Fruit fly (Drosophila melanogaster): ENCODE results near the gene CG13065.

The CG13065 gene

DNA sequence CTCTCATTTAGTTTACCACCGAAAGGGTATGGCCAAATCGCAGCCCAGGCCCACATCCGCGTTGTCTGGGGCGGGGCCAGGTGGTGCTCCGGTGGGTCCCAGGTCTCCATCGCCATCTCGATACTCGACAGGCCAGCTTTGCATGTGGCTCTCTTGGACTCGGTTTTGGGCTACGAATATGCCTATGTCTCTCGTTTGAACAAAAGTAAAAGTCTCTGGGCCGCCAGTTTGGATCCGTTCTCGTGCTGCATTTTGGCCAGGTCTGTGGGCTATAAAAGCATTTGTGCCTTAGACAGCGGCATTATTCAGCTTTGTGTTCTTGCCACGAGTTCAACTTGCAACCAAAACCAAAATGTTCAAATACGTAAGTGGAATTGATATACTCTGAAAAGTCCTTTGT, at the start of gene CG13065:
Gene CG13065, plus strand, starts transcription at position 301 of the 400 bp plus-strand sequence.
- no peak for TF ChIP-seq Myc (optimal IDR thresholded peaks at IDR 0.05)
- TF ChIP-seq h (optimal IDR thresholded peaks at IDR 0.05) = no peak
- TF ChIP-seq insv (optimal IDR thresholded peaks at IDR 0.05) = no peak
- no peak for TF ChIP-seq ttk (optimal IDR thresholded peaks at IDR 0.05)
- TF ChIP-seq Sin3A (optimal IDR thresholded peaks at IDR 0.05) = no peak
- no peak for TF ChIP-seq psq (optimal IDR thresholded peaks at IDR 0.05)

DNA sequence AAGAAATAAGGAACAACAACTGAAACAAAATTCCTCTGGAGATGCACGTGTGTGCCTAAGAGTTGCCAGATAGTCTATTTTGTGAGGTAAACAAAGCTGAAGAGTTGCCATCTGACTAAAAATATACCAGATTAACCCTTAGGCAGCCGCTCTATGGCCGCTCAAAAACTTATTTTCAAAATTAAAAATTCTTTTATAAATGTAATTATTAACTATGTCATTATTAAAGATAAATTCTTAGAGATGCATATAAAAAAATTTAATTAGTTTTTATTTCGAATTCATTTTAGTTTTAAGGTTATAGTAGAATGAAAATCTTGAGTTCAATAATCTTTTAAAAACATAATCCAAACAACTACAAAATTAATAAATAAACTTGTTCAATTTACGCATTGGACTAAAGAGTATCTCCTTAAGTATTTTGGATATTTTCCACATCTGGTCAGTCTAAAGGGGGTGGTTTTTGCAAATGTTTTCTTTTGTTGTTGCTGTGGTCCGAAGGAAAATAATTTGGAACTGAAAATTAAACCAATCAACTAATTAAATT, 48.5 kb upstream of the CG13065 start, which contains the start of gene Tmx3:
Gene Tmx3, plus strand, starts transcription at position 442 of the 547 bp plus-strand sequence.
- TF ChIP-seq ttk (optimal IDR thresholded peaks at IDR 0.05) (no peak), insv (optimal IDR thresholded peaks at IDR 0.05) (no peak), Sin3A (optimal IDR thresholded peaks at IDR 0.05) (no peak), Myc (optimal IDR thresholded peaks at IDR 0.05) (no peak), psq (optimal IDR thresholded peaks at IDR 0.05) (no peak), h (optimal IDR thresholded peaks at IDR 0.05) (no peak)

DNA sequence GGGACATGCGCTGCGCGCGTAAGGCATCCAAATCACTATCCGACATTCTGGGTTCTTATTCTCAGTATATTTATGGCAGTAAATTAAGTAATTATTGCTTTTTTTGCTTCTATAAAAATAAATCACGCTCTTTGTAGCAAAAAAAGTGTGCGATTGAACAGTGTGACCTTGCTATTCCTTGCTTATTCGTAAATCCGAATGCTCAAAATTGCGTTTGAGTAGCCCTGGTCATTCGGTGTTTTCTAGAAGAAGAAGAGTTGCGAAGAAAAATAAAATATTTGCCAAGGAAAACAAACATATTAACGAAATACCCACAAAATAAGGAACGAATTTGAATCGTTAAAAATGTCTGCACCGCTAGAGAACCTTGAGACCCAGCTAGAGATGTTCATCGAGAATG, 45.4 kb upstream of the CG13065 start, which contains the start of the genes PDCD-5 and MED10:
Gene PDCD-5, minus strand, starts transcription at position 182 of the 400 bp plus-strand sequence.
Gene MED10, plus strand, starts transcription at position 228 of the 400 bp plus-strand sequence.
- TF ChIP-seq insv (optimal IDR thresholded peaks at IDR 0.05) = no peak
- TF ChIP-seq ttk (optimal IDR thresholded peaks at IDR 0.05) = no peak
- no peak for TF ChIP-seq Myc (optimal IDR thresholded peaks at IDR 0.05)
- TF ChIP-seq psq (optimal IDR thresholded peaks at IDR 0.05) = no peak
- TF ChIP-seq h (optimal IDR thresholded peaks at IDR 0.05) = no peak
- no peak for TF ChIP-seq Sin3A (optimal IDR thresholded peaks at IDR 0.05)

DNA sequence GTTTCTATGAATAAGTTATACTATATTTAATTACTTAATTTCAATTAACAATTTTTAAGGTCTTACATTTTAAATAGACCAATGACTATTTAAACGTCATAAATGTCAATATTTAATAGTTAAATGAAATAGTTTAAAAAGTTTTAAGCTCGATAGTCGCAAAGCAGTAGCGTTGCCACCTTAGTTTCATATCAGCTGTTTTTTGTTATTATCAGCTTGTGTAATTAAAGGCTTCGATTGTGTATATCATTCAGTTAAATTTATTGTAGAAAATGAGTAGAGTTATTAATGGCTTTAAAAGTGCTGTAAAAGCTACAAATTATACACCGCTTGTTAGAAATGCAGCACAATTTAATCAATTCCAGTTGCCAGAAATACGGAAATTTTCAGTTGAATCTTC, 44.3 kb upstream of the CG13065 start, which contains the start of gene Hsc20:
Gene Hsc20, plus strand, starts transcription at position 204 of the 400 bp plus-strand sequence.
- TF ChIP-seq insv (optimal IDR thresholded peaks at IDR 0.05) = no peak
- TF ChIP-seq h (optimal IDR thresholded peaks at IDR 0.05) = no peak
- TF ChIP-seq Myc (optimal IDR thresholded peaks at IDR 0.05) = no peak
- no peak for TF ChIP-seq Sin3A (optimal IDR thresholded peaks at IDR 0.05)
- TF ChIP-seq psq (optimal IDR thresholded peaks at IDR 0.05) = no peak
- no peak for TF ChIP-seq ttk (optimal IDR thresholded peaks at IDR 0.05)

DNA sequence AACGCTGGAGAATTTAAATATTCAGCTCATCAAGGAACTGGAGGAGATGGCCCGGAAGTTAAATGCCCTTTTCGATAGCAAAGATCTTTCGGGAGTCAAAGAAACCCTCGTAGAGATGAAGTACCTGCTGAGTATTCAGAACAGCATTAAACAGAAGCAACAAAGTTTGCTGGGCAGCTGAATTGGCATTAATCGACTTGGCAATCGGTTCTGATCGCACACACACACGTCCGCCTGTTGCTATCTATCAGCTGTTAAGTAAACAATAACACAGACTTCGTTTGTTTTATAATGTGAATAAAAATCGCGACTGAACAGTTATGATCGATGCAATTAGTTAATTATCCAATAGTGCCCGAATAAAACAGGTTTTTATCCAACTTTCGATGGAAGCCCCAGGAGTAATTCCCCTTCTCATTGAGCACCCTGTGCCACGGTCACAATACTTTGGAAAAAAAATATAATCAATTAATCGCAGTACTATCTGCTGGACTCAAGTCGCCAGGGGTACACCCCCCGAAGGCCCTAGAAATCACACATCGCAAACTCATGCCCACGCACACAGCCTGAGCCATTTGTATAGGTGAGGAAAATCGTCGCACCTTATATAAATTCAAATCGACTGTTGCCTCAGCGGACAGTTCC, 43.3 kb upstream of the CG13065 start:
- no peak for TF ChIP-seq insv (optimal IDR thresholded peaks at IDR 0.05)

DNA sequence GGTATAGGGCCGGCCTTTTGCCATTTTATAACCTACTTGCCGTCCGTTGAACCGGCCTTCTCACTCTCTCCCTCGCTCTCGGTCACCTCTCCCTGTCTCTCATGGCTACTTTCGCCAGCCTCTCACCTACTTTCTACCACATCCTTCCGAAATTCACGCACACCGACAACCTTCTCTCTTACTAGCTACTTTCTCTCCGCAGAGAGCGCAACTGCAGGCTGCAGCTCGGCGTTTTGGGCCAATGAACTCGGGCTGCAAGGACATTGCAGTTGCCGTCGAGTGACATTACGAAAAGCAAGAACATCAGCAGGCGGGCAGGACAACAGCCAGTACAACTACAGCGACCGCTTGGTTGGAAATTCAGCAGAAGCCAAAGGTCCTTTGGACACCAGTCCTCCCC, 35.9 kb upstream of the CG13065 start:
- TF ChIP-seq Sin3A (optimal IDR thresholded peaks at IDR 0.05) (no peak), psq (optimal IDR thresholded peaks at IDR 0.05) (no peak), Myc (optimal IDR thresholded peaks at IDR 0.05) (no peak)

DNA sequence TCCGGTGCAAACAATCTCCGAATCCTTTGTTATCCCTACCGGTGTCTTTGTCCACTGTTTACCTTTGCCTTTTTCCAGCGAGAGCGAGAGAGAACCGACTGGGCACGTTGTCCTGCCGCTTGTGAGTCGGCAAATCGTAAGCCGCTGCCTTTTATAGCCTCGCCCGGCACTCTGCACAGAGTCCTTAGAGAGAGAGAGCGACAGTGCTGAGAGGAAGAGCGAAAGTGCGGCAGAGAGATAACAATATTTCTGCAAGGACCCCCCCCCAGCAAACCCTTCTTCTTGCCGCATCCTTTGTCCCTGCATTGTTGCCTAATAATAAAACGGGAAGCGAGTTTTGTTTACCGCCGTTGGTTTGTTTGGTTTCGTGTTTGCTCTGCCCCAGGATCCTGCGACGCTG, 25.0 kb upstream of the CG13065 start, which contains the start of gene CG13055:
Gene CG13055, minus strand, starts transcription at position 101 of the 400 bp plus-strand sequence.
- TF ChIP-seq h (optimal IDR thresholded peaks at IDR 0.05) (no peak), Myc (optimal IDR thresholded peaks at IDR 0.05) (no peak), insv (optimal IDR thresholded peaks at IDR 0.05) (no peak), Sin3A (optimal IDR thresholded peaks at IDR 0.05) (no peak), ttk (optimal IDR thresholded peaks at IDR 0.05) (no peak), psq (optimal IDR thresholded peaks at IDR 0.05) (no peak)

DNA sequence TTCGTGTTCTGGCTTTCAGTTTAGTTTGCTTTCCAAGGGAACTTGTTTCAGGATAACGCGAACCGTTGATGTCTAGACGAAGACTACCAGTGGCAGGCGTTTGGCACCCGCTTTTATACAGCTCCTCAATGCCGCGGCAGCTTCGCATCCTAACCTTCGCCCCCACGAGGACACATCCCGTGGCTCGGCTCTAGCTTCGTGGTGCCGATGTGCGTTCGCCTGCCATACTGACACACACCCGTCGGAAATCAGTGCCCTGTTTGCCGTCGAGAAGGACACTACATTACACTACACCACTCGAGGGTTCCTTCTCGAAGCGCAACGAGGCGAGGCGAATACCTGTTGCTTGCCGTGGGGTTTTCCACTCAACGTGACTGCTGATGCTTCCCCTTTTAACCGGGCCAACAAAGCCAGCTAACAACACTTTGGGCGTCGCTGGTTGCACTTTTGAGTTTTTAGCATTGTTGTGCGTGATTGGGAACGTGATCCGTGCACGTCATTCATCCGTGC, 20.1 kb upstream of the CG13065 start, which contains the start of gene CG13054:
Gene CG13054, minus strand, starts transcription at position 74 of the 510 bp plus-strand sequence.
- TF ChIP-seq ttk (optimal IDR thresholded peaks at IDR 0.05) (no peak), insv (optimal IDR thresholded peaks at IDR 0.05) (no peak), Sin3A (optimal IDR thresholded peaks at IDR 0.05) (no peak), h (optimal IDR thresholded peaks at IDR 0.05) (no peak), psq (optimal IDR thresholded peaks at IDR 0.05) (no peak)

DNA sequence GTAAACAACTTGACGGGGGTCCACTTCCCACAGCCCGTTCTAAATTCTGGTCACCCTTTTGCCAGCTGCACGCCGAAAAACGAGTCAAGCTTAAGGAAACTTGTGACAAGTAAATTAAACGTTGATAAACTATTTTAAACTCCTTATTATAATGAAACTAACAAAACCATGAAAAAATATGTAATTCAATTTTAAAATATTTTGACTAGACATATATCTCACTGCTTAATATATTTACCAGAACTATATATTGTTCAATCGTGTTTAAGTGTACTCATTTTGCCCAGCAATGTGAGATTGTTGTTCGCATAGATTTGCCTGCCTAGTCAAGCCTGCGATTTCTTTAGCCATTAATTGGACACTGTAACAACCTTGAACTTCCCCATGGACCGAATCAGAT, 17.7 kb upstream of the CG13065 start, which contains the start of gene CG13053:
Gene CG13053, minus strand, starts transcription at position 171 of the 400 bp plus-strand sequence.
- TF ChIP-seq Sin3A (optimal IDR thresholded peaks at IDR 0.05) = no peak
- no peak for TF ChIP-seq insv (optimal IDR thresholded peaks at IDR 0.05)
- TF ChIP-seq psq (optimal IDR thresholded peaks at IDR 0.05) = no peak
- no peak for TF ChIP-seq ttk (optimal IDR thresholded peaks at IDR 0.05)
- TF ChIP-seq Myc (optimal IDR thresholded peaks at IDR 0.05) = no peak
- no peak for TF ChIP-seq h (optimal IDR thresholded peaks at IDR 0.05)

DNA sequence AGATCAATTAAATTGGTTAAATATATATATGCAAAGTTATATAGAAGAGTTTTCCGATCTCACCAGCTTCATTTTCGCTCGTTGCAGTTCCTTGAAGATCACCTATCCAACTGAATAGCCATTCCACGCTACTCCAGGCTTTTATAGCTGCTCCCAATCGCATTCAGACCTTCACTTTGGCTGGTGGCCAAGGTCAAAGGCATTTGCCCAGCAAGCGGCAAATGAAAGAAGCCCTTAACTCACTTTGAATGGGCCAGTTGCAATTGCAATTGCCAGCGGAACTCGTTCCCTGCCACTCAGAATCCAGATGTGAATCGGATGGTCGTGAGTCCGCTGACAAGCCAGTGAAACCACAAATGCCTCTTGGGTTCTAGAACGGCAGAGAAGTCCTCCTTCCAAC, 15.7 kb upstream of the CG13065 start, which contains the start of gene CG34247:
Gene CG34247, minus strand, starts transcription at position 101 of the 400 bp plus-strand sequence.
- TF ChIP-seq Myc (optimal IDR thresholded peaks at IDR 0.05) (no peak), insv (optimal IDR thresholded peaks at IDR 0.05) (no peak), h (optimal IDR thresholded peaks at IDR 0.05) (no peak), Sin3A (optimal IDR thresholded peaks at IDR 0.05) (no peak), ttk (optimal IDR thresholded peaks at IDR 0.05) (no peak), psq (optimal IDR thresholded peaks at IDR 0.05) (no peak)

DNA sequence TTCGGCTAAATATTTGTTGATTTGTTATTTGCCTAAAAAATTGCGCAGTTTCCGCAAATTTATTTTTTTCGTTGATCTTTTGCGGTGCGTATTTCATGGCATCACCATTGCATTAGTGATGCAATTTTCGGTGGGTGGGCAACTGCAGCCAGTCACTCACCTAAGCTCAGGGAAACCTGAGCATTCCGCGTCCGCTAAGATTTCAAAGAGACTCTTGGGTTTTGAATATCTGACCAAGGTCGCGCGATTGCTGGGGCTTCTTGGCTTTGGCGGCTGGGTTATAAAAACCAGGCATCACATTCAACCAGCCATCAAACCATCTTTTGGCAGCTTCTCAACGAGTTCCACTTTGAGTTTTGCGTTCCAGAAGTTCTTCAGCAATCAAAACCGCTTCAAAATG, 14.8 kb upstream of the CG13065 start, which contains the start of gene CG13071:
Gene CG13071, plus strand, starts transcription at position 301 of the 400 bp plus-strand sequence.
- TF ChIP-seq insv (optimal IDR thresholded peaks at IDR 0.05) = no peak
- TF ChIP-seq Sin3A (optimal IDR thresholded peaks at IDR 0.05) = no peak
- TF ChIP-seq psq (optimal IDR thresholded peaks at IDR 0.05) = no peak
- TF ChIP-seq h (optimal IDR thresholded peaks at IDR 0.05) = no peak
- TF ChIP-seq Myc (optimal IDR thresholded peaks at IDR 0.05) = no peak
- TF ChIP-seq ttk (optimal IDR thresholded peaks at IDR 0.05) = no peak

DNA sequence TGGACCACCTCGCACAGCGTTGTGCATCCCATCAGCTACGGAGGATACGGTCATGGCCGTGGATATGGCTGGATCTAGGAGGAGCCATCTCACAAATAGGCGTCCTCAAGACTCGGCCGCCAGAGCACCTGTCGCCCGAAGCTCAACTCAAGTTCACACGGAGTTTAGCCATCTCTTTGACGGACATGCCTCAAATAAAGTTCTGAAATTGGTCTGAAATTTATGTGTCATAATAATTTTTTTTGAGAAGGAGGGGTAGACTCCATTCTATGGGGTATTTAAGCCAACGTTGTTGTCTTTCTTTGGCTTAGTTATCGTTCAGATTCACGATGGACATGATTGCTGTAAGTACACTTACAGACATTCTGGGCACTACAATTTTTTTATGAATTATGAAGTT, 14.2 kb upstream of the CG13065 start, which contains the start of gene CG13070:
Gene CG13070, plus strand, starts transcription at position 301 of the 400 bp plus-strand sequence.
- no peak for TF ChIP-seq insv (optimal IDR thresholded peaks at IDR 0.05)
- TF ChIP-seq Myc (optimal IDR thresholded peaks at IDR 0.05) = no peak
- no peak for TF ChIP-seq Sin3A (optimal IDR thresholded peaks at IDR 0.05)

Data from Kc167 (cell line).